Fruit fly (Drosophila melanogaster): ENCODE measurements around the gene Teh3.

Teh3 gene

DNA sequence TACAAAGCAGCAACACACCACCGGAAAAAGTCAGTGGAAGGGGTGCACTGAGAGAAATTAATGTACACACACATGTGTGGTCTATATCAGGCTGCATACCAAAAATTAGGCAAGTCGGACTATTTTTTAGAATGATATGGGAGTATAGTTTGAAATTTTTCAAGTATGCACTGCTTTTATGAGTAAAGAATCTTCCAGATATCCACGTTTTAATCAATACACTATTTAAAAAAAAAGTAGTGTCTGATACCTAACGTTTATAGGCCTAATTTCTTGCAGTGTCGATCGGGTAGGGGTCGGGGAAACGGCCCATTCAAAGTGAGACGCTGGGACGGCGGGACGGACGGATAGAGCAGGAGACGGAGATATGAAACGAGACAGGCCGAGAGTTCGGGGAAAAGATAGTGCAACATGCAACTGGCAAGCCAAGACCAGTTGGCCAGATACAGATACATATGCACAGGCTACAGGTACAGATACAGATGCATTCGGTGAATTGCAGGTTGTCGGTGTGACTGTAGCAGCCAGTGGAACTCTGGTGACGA lies 46.0 kb upstream of the Teh3 start (continued):
- TF ChIP-seq exex (tag; optimal IDR thresholded peaks at IDR 0.05) (peak; percentile 36), Mes4 (GFP tag; optimal IDR thresholded peaks at IDR 0.05) (peak; percentile 95), Atf-2 (GFP tag; optimal IDR thresholded peaks at IDR 0.05) (peak; percentile 93), emc (GFP tag; optimal IDR thresholded peaks at IDR 0.05) (peak; percentile 62), CG4360 (GFP tag; IDR thresholded peaks at IDR 0.05) (peak; percentile 67), prd (optimal IDR thresholded peaks at IDR 0.05) (no peak), prd (GFP tag; IDR thresholded peaks at IDR 0.05) (peak; percentile 98), CG30020 (tag; optimal IDR thresholded peaks at IDR 0.05) (peak; percentile 83), bowl (GFP tag; IDR thresholded peaks at IDR 0.05) (peak; percentile 73), Doc2 (GFP tag; IDR thresholded peaks at IDR 0.05) (no peak), CG16815 (GFP tag; optimal IDR thresholded peaks at IDR 0.05) (peak; percentile 96), CG11695 (GFP tag; IDR thresholded peaks at IDR 0.05) (peak; percentile 86), CG17359 (tag; optimal IDR thresholded peaks at IDR 0.05) (peak; percentile 94), CG11504 (tag; optimal IDR thresholded peaks at IDR 0.05) (peak; percentile 95), CG3838 (GFP tag; optimal IDR thresholded peaks at IDR 0.05) (peak; percentile 72), unc-4 (GFP tag; IDR thresholded peaks at IDR 0.05; ENCODE audit: partially characterized antibody) (no peak), CG31441 (GFP tag; IDR thresholded peaks at IDR 0.05) (peak; percentile 98), TFAM (GFP tag; optimal IDR thresholded peaks at IDR 0.05) (peak; percentile 85), pho (GFP tag; optimal IDR thresholded peaks at IDR 0.05) (peak; percentile 57), nerfin-2 (GFP tag; IDR thresholded peaks at IDR 0.05; ENCODE audit: partially characterized antibody) (no peak), croc (GFP tag; conservative IDR thresholded peaks at IDR 0.05) (peak; percentile 95), Abd-B (GFP tag; optimal IDR thresholded peaks at IDR 0.05) (peak; percentile 93), p53 (GFP tag; optimal IDR thresholded peaks at IDR 0.05) (peak; percentile 83), Ada2b (GFP tag; IDR thresholded peaks at IDR 0.05) (peak; percentile 65), CG11085 (GFP tag; IDR thresholded peaks at IDR 0.05) (peak; percentile 39; the same call in 1 of the 2 replicates), Spps (tag; optimal IDR thresholded peaks at IDR 0.05) (peak; percentile 95), Dad (GFP tag; optimal IDR thresholded peaks at IDR 0.05) (peak; percentile 91), HLHmδ (GFP tag; optimal IDR thresholded peaks at IDR 0.05) (peak; percentile 11), CG10565 (GFP tag; optimal IDR thresholded peaks at IDR 0.05) (peak; percentile 66), Myb (GFP tag; optimal IDR thresholded peaks at IDR 0.05) (peak; percentile 74), fd3F (GFP tag; optimal IDR thresholded peaks at IDR 0.05) (peak; percentile 54), CG1529 (GFP tag; optimal IDR thresholded peaks at IDR 0.05) (peak; percentile 96), CG2889 (GFP tag; IDR thresholded peaks at IDR 0.05) (peak; percentile 70; the same call in 2 of the 3 replicates), cad (GFP tag; optimal IDR thresholded peaks at IDR 0.05) (no peak), CrebB (tag; optimal IDR thresholded peaks at IDR 0.05) (peak; percentile 83), h (optimal IDR thresholded peaks at IDR 0.05) (no peak), Aef1 (GFP tag; IDR thresholded peaks at IDR 0.05) (peak; percentile 73), salm (tag; optimal IDR thresholded peaks at IDR 0.05) (peak; percentile 91), CG3407 (GFP tag; optimal IDR thresholded peaks at IDR 0.05) (peak; percentile 90), ap (GFP tag; IDR thresholded peaks at IDR 0.05) (peak; percentile 89), stc (GFP tag; IDR thresholded peaks at IDR 0.05) (peak; percentile 90), ken (GFP tag; IDR thresholded peaks at IDR 0.05) (peak; percentile 83), ro (GFP tag; IDR thresholded peaks at IDR 0.05) (peak; percentile 75; the same call in 1 of the 2 replicates), CG17328 (GFP tag; IDR thresholded peaks at IDR 0.05) (peak; percentile 92), Bteb2 (GFP tag; optimal IDR thresholded peaks at IDR 0.05) (peak; percentile 81), CG12236 (GFP tag; optimal IDR thresholded peaks at IDR 0.05) (peak; percentile 93), gem (tag; optimal IDR thresholded peaks at IDR 0.05) (peak; percentile 96), CG16779 (GFP tag; IDR thresholded peaks at IDR 0.05) (no peak), gcm2 (GFP tag; optimal IDR thresholded peaks at IDR 0.05) (peak; percentile 72), MTF-1 (GFP tag; optimal IDR thresholded peaks at IDR 0.05; ENCODE audit: borderline replicate concordance) (peak; percentile 79), HmgZ (tag; optimal IDR thresholded peaks at IDR 0.05) (peak; percentile 84), tna (GFP tag; IDR thresholded peaks at IDR 0.05; ENCODE audit: partially characterized antibody) (no peak)

Measured in whole organism, embryonic.